Fruit fly (Drosophila melanogaster) whole organism, embryonic: ENCODE results near the gene Ns1.

Experiments
- ATbp ChIP-seq: fragments of 200-800 bp; sonication (Bioruptor generic); optimal IDR thresholded peaks from 2 replicates; lab custom pipeline; 2017; ENCODE audit warnings: missing biosample characterization, mild to moderate bottlenecking, missing genetic modification characterization, missing genetic modification reagents
- Abd-B ChIP-seq: fragments of 200-800 bp; sonication (Bioruptor generic); optimal IDR thresholded peaks from 2 replicates; lab custom pipeline; 2018; ENCODE audit warnings: missing biosample characterization, mild to moderate bottlenecking, missing genetic modification characterization, moderate library complexity
- Atf3 ChIP-seq: fragments of 200-800 bp; sonication (Bioruptor generic); optimal IDR thresholded peaks from 3 replicates; lab custom pipeline; 2016; ENCODE audit warnings: missing biosample characterization, missing genetic modification characterization
- CG11504 ChIP-seq: fragments of 200-800 bp; sonication (Bioruptor generic); optimal IDR thresholded peaks from 3 replicates; lab custom pipeline; 2019; ENCODE audit warnings: missing biosample characterization, mild to moderate bottlenecking, missing genetic modification characterization, moderate library complexity
- CG12219 ChIP-seq: fragments of 200-800 bp; sonication (Bioruptor generic); optimal IDR thresholded peaks from 3 replicates; lab custom pipeline; 2018; ENCODE audit warnings: missing biosample characterization, mild to moderate bottlenecking, missing genetic modification characterization
- CG12236 ChIP-seq: fragments of 200-800 bp; sonication (Bioruptor generic); optimal IDR thresholded peaks from 2 replicates; lab custom pipeline; 2016; ENCODE audit warnings: missing biosample characterization, missing genetic modification characterization
- CG12391 ChIP-seq: fragments of 200-800 bp; sonication (Bioruptor generic); optimal IDR thresholded peaks from 3 replicates; lab custom pipeline; 2018; ENCODE audit warnings: missing biosample characterization, mild to moderate bottlenecking, missing genetic modification characterization, moderate library complexity
- CG13775 ChIP-seq: fragments of 200-800 bp; sonication (Bioruptor generic); optimal IDR thresholded peaks from 3 replicates; lab custom pipeline; 2017; ENCODE audit warnings: missing biosample characterization, mild to moderate bottlenecking, missing genetic modification characterization
- CG14050 ChIP-seq: fragments of 200-800 bp; sonication (Bioruptor generic); IDR thresholded peaks from 3 replicates; pipeline ENCODE4 v1.3.6; 2022; ENCODE audit warnings: missing biosample characterization, missing genetic modification characterization
- CG15514 ChIP-seq: fragments of 200-800 bp; sonication (Bioruptor generic); optimal IDR thresholded peaks from 3 replicates; lab custom pipeline; 2017; ENCODE audit warnings: missing biosample characterization, missing genetic modification characterization, mild to moderate bottlenecking, moderate library complexity, missing genetic modification reagents
- CG1602 ChIP-seq: fragments of 200-800 bp; sonication (Bioruptor generic); optimal IDR thresholded peaks from 3 replicates; lab custom pipeline; 2016; ENCODE audit warnings: missing biosample characterization, missing genetic modification characterization
- CG16815 ChIP-seq: fragments of 200-800 bp; sonication (Bioruptor generic); optimal IDR thresholded peaks from 3 replicates; lab custom pipeline; 2017; ENCODE audit warnings: missing biosample characterization, mild to moderate bottlenecking, missing genetic modification characterization
- CG2199 ChIP-seq: fragments of 200-800 bp; sonication (Bioruptor generic); IDR thresholded peaks from 3 replicates; pipeline ENCODE4 v1.3.6; 2022; ENCODE audit warnings: missing biosample characterization, missing genetic modification characterization
- CG34376 ChIP-seq: fragments of 200-800 bp; sonication (Bioruptor generic); optimal IDR thresholded peaks from 2 replicates; lab custom pipeline; 2018; ENCODE audit warnings: missing biosample characterization, mild to moderate bottlenecking, missing genetic modification characterization
- CG3995 ChIP-seq: fragments of 200-800 bp; sonication (Bioruptor generic); optimal IDR thresholded peaks from 3 replicates; lab custom pipeline; 2016; ENCODE audit warnings: missing biosample characterization, missing genetic modification characterization
- CG7357 ChIP-seq: fragments of 200-800 bp; sonication (Bioruptor generic); IDR thresholded peaks from 3 replicates; pipeline ENCODE4 v1.3.6; 2022; ENCODE audit warnings: missing biosample characterization, missing genetic modification characterization
- CG8388 ChIP-seq: fragments of 200-800 bp; sonication (Bioruptor generic); optimal IDR thresholded peaks from 2 replicates; lab custom pipeline; 2019; ENCODE audit warnings: missing biosample characterization, mild to moderate bottlenecking, missing genetic modification characterization, moderate library complexity
- CG8765 ChIP-seq: fragments of 200-800 bp; sonication (Bioruptor generic); IDR thresholded peaks from 2 replicates; pipeline ENCODE4 v1.3.6; 2022; ENCODE audit warnings: missing biosample characterization, missing genetic modification characterization
- CG8924 ChIP-seq: fragments of 200-800 bp; optimal IDR thresholded peaks from 3 replicates; lab custom pipeline; 2019; ENCODE audit warnings: missing biosample characterization, mild to moderate bottlenecking, missing genetic modification characterization, moderate library complexity
- CoRest ChIP-seq: fragments of 200-800 bp; sonication (Bioruptor generic); optimal IDR thresholded peaks from 3 replicates; lab custom pipeline; 2018; ENCODE audit warnings: missing biosample characterization, mild to moderate bottlenecking, missing genetic modification characterization, moderate library complexity
- Dbx ChIP-seq: fragments of 200-800 bp; sonication (Bioruptor generic); IDR thresholded peaks from 3 replicates; pipeline ENCODE4 v1.3.6; 2022; ENCODE audit warnings: missing biosample characterization, missing genetic modification characterization
- Dref ChIP-seq: fragments of 200-800 bp; sonication (Bioruptor generic); IDR thresholded peaks from 2 replicates; pipeline ENCODE4 v1.3.6; 2022; ENCODE audit warnings: missing biosample characterization, missing genetic modification characterization
- E2f1 ChIP-seq: fragments of 200-800 bp; sonication (Bioruptor generic); IDR thresholded peaks from 2 replicates; pipeline ENCODE4 v1.3.6; 2022; ENCODE audit warnings: missing biosample characterization, missing genetic modification characterization
- GATAe ChIP-seq: fragments of 200-800 bp; sonication (Bioruptor generic); conservative IDR thresholded peaks from 2 replicates; pipeline ENCODE4 v1.3.6; 2022; ENCODE audit warnings: missing biosample characterization, missing genetic modification characterization
- HLH3B ChIP-seq: fragments of 200-800 bp; sonication (Bioruptor generic); IDR thresholded peaks from 2 replicates; pipeline ENCODE4 v1.3.6; 2022; ENCODE audit warnings: missing biosample characterization, missing genetic modification characterization
- Hmr ChIP-seq: fragments of 200-800 bp; sonication (Bioruptor generic); optimal IDR thresholded peaks from 3 replicates; lab custom pipeline; 2017; ENCODE audit warnings: mild to moderate bottlenecking, missing biosample characterization, missing genetic modification reagents, missing genetic modification characterization
- Hmx ChIP-seq: fragments of 200-800 bp; sonication (Bioruptor generic); optimal IDR thresholded peaks from 2 replicates; lab custom pipeline; 2016; ENCODE audit warnings: missing biosample characterization, missing genetic modification characterization
- Med ChIP-seq: fragments of 200-800 bp; sonication (Bioruptor generic); peaks from one replicate; lab custom pipeline; 2016; ENCODE audit warnings: missing biosample characterization, missing genetic modification characterization, mild to moderate bottlenecking, inconsistent platforms, moderate library complexity
- NK7.1 ChIP-seq: fragments of 200-800 bp; sonication (Bioruptor generic); optimal IDR thresholded peaks from 3 replicates; lab custom pipeline; 2016; ENCODE audit warnings: missing biosample characterization, missing genetic modification characterization
- Neu2 ChIP-seq: fragments of 200-800 bp; sonication (Bioruptor generic); optimal IDR thresholded peaks from 3 replicates; lab custom pipeline; 2016; ENCODE audit warnings: missing biosample characterization, missing genetic modification characterization, borderline replicate concordance
- Ravus ChIP-seq: fragments of 200-800 bp; sonication (Bioruptor generic); IDR thresholded peaks from 2 replicates; pipeline ENCODE4 v1.3.6; 2022; ENCODE audit warnings: missing biosample characterization, missing genetic modification characterization
- Rfx ChIP-seq: fragments of 200-800 bp; sonication (Bioruptor generic); IDR thresholded peaks from 2 replicates; pipeline ENCODE4 v1.3.6; 2022; ENCODE audit warnings: missing biosample characterization, missing genetic modification characterization
- Rx ChIP-seq: fragments of 200-800 bp; sonication (Bioruptor generic); IDR thresholded peaks from 2 replicates; pipeline ENCODE4 v1.3.6; 2022; ENCODE audit warnings: missing biosample characterization, missing genetic modification characterization
- Scr ChIP-seq: fragments of 200-800 bp; sonication (Bioruptor generic); IDR thresholded peaks from 2 replicates; pipeline ENCODE4 v1.3.6; 2022; ENCODE audit warnings: missing biosample characterization, missing genetic modification characterization; ENCODE audit not compliant: partially characterized antibody
- TFAM ChIP-seq: fragments of 200-800 bp; sonication (Bioruptor generic); optimal IDR thresholded peaks from 2 replicates; lab custom pipeline; 2017; ENCODE audit warnings: missing biosample characterization, missing genetic modification characterization, inconsistent platforms
- Taf1 ChIP-seq: fragments of 200-800 bp; sonication (Bioruptor generic); IDR thresholded peaks from 2 replicates; pipeline ENCODE4 v1.3.6; 2022; ENCODE audit warnings: missing biosample characterization, missing genetic modification characterization
- bbx ChIP-seq: fragments of 200-800 bp; sonication (Bioruptor generic); IDR thresholded peaks from 2 replicates; pipeline ENCODE4 v1.3.6; 2022; ENCODE audit warnings: missing biosample characterization, missing genetic modification characterization; ENCODE audit not compliant: partially characterized antibody
- bsh ChIP-seq, 2 experiments: fragments of 200-800 bp; sonication (Bioruptor generic); optimal IDR thresholded peaks; 2 replicates each; lab custom pipeline; 2017 to 2018; ENCODE audit warnings: mild to moderate bottlenecking in 2 of 2, missing biosample characterization in 2 of 2, missing genetic modification characterization in 2 of 2, moderate library complexity in 1 of 2
- crc ChIP-seq: fragments of 200-800 bp; sonication (Bioruptor generic); optimal IDR thresholded peaks from 2 replicates; lab custom pipeline; 2016; ENCODE audit warnings: missing biosample characterization, missing genetic modification characterization
- crp ChIP-seq, 2 experiments: fragments of 200-800 bp; sonication (Bioruptor generic); optimal IDR thresholded peaks; 2 replicates in 1 of 2; 3 replicates in 1 of 2; lab custom pipeline; 2017; ENCODE audit warnings: missing biosample characterization in 2 of 2, missing genetic modification characterization in 2 of 2, mild to moderate bottlenecking in 1 of 2, moderate library complexity in 1 of 2
- hkb ChIP-seq, 2 experiments: fragments of 200-800 bp in 1 of 2; fragments of >200 bp in 1 of 2; sonication (Bioruptor generic) in 1 of 2; IDR thresholded peaks in 1 of 2; optimal IDR thresholded peaks in 1 of 2; 2 replicates each; pipeline versions ENCODE4 v1.3.6 to Lab custom; 2017 to 2022; ENCODE audit warnings: missing biosample characterization in 1 of 2, missing genetic modification characterization in 1 of 2
- ind ChIP-seq: fragments of 200-800 bp; sonication (Bioruptor generic); optimal IDR thresholded peaks from 3 replicates; lab custom pipeline; 2016; ENCODE audit warnings: missing biosample characterization, missing genetic modification characterization
- kay ChIP-seq: fragments of 200-800 bp; sonication (Bioruptor generic); optimal IDR thresholded peaks from 2 replicates; lab custom pipeline; 2016; ENCODE audit warnings: missing biosample characterization, missing genetic modification characterization
- mam ChIP-seq: fragments of 200-800 bp; sonication (Bioruptor generic); optimal IDR thresholded peaks from 3 replicates; lab custom pipeline; 2016; ENCODE audit warnings: missing biosample characterization, missing genetic modification characterization
- odd ChIP-seq: fragments of 200-800 bp; sonication (Bioruptor generic); optimal IDR thresholded peaks from 2 replicates; lab custom pipeline; 2017; ENCODE audit warnings: missing biosample characterization, mild to moderate bottlenecking, missing genetic modification characterization
- p53 ChIP-seq: fragments of 200-800 bp; sonication (Bioruptor generic); optimal IDR thresholded peaks from 2 replicates; lab custom pipeline; 2016; ENCODE audit warnings: missing biosample characterization, missing genetic modification characterization
- tgo ChIP-seq: fragments of 200-800 bp; sonication (Bioruptor generic); IDR thresholded peaks from 3 replicates; pipeline ENCODE4 v1.3.6; 2022; ENCODE audit warnings: missing biosample characterization, missing genetic modification characterization
- trem ChIP-seq: fragments of 200-800 bp; optimal IDR thresholded peaks from 3 replicates; lab custom pipeline; 2019; ENCODE audit warnings: missing biosample characterization, mild to moderate bottlenecking, missing genetic modification characterization, moderate library complexity
- trh ChIP-seq: fragments of 200-800 bp; sonication (Bioruptor generic); optimal IDR thresholded peaks from 2 replicates; lab custom pipeline; 2016; ENCODE audit warnings: missing biosample characterization, missing genetic modification characterization
- zf30C ChIP-seq: fragments of 200-800 bp; sonication (Bioruptor generic); optimal IDR thresholded peaks from 3 replicates; lab custom pipeline; 2018; ENCODE audit warnings: missing biosample characterization, mild to moderate bottlenecking, missing genetic modification characterization

Ns1 gene

dm6 chr3R:17087977-17088618 lies 15.6 kb upstream of the Ns1 start, which contains the start of gene cal1 (continued):
- TF ChIP-seq ind (no peak), p53 (no peak), trem (tag; lab: Kevin White, UChicago) (peak; percentile 70), CG15514 (GFP tag; lab: Kevin White, UChicago) (peak; percentile 64), Neu2 (GFP tag; lab: Kevin White, UChicago) (no peak), Dref (GFP tag; lab: Robert Waterston, UW) (no peak), E2f1 (GFP tag; lab: Robert Waterston, UW) (0 out of 2 replicates have a peak, but pooled peaks have one; percentile 22), CG12236 (GFP tag; lab: Kevin White, UChicago) (no peak), odd (GFP tag; lab: Kevin White, UChicago) (no peak), CoRest (tag; lab: Kevin White, UChicago) (peak; percentile 38), CG13775 (GFP tag; lab: Kevin White, UChicago) (no peak), NK7.1 (no peak), CG7357 (no peak), GATAe (GFP tag; lab: Robert Waterston, UW) (no peak), trh (GFP tag; lab: Kevin White, UChicago) (no peak), HLH3B (no peak), CG12391 (tag; lab: Kevin White, UChicago) (peak; percentile 28), ATbp (no peak), Atf3 (GFP tag; lab: Kevin White, UChicago) (no peak), Rfx (GFP tag; lab: Robert Waterston, UW) (no peak), CG1602 (no peak), CG8924 (peak; percentile 19), Taf1 (no peak), crp (GFP tag; optimal IDR thresholded peaks at IDR 0.05; lab: Kevin White, UChicago) (peak in 1 of 2 experiments; percentile 11), Dbx (GFP tag; lab: Robert Waterston, UW) (no peak), bbx (GFP tag; lab: Robert Waterston, UW) (no peak), CG8388 (GFP tag; lab: Kevin White, UChicago) (no peak), Scr (GFP tag; lab: Robert Waterston, UW) (peak; percentile 35), CG12219 (GFP tag; lab: Kevin White, UChicago) (no peak), hkb (optimal IDR thresholded peaks at IDR 0.05; lab: Kevin White, UChicago) (peak; percentile 78), hkb (GFP tag; IDR thresholded peaks at IDR 0.05; lab: Robert Waterston, UW) (no peak), kay (no peak), CG2199 (GFP tag; lab: Robert Waterston, UW) (no peak), TFAM (GFP tag; lab: Kevin White, UChicago) (no peak), Abd-B (peak; percentile 33), crc (GFP tag; lab: Kevin White, UChicago) (no peak), CG34376 (GFP tag; lab: Kevin White, UChicago) (no peak), Hmx (no peak), CG8765 (GFP tag; lab: Robert Waterston, UW) (no peak), Rx (GFP tag; lab: Robert Waterston, UW) (no peak), tgo (GFP tag; lab: Robert Waterston, UW) (no peak), mam (GFP tag; lab: Kevin White, UChicago) (no peak), zf30C (no peak), Hmr (GFP tag; lab: Kevin White, UChicago) (no peak), CG16815 (GFP tag; lab: Kevin White, UChicago) (no peak), CG3995 (GFP tag; lab: Kevin White, UChicago) (no peak), Med (GFP tag; lab: Kevin White, UChicago) (no peak), CG14050 (GFP tag; lab: Robert Waterston, UW) (no peak), CG11504 (tag; lab: Kevin White, UChicago) (no peak), bsh (GFP tag; optimal IDR thresholded peaks at IDR 0.05; lab: Kevin White, UChicago) (no peak), Ravus (GFP tag; lab: Robert Waterston, UW) (no peak)
